Worm (Caenorhabditis elegans): Measurements from ENCODE around the gene str-16.

str-16 gene

DNA sequence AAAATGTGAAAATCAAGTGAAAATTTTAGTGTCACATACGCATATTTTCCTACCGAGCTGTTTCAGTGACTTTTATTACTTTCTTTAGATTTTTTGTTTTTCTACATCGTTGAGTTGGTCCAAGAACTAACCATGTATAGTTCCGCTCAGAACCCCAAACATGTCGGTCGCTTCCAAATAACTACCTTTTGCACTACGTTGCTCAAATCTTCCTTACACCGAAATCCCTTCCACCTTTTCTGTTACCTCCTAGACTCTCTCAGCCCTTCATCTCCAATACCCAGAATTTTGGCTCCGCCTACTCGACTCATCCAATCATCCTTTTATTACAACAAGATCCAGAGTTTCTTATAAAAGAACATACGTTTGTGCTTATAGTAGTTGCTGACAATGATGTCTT is 48.0 kb downstream of the str-16 start, which contains the start of gene F35F10.5:
Gene F35F10.5 (plus strand): TSS at position 301 of the 400 bp plus-strand sequence.
- TF ChIP-seq mab-9 (GFP tag; IDR thresholded peaks at IDR 0.05), result no peak
- no peak for TF ChIP-seq snpc-4 (tag; optimal IDR thresholded peaks at IDR 0.05)
- TF ChIP-seq nhr-20 (tag; optimal IDR thresholded peaks at IDR 0.05), result no peak
- TF ChIP-seq lin-35 (GFP tag; optimal IDR thresholded peaks at IDR 0.05), result no peak
- TF ChIP-seq unc-86 (tag; optimal IDR thresholded peaks at IDR 0.05), result no peak
- TF ChIP-seq unc-30 (tag; optimal IDR thresholded peaks at IDR 0.05), result no peak
- no peak for TF ChIP-seq lin-13 (GFP tag; optimal IDR thresholded peaks at IDR 0.05)
- no peak for TF ChIP-seq fkh-4 (tag; optimal IDR thresholded peaks at IDR 0.05; ENCODE audit: borderline replicate concordance)
- TF ChIP-seq hpl-2 (GFP tag; optimal IDR thresholded peaks at IDR 0.05), result no peak
- TF ChIP-seq ceh-8 (GFP tag; optimal IDR thresholded peaks at IDR 0.05), result no peak
- TF ChIP-seq lin-14 (GFP tag; optimal IDR thresholded peaks at IDR 0.05), result no peak
- TF ChIP-seq nhr-19 (GFP tag; conservative IDR thresholded peaks at IDR 0.05), result no peak

DNA sequence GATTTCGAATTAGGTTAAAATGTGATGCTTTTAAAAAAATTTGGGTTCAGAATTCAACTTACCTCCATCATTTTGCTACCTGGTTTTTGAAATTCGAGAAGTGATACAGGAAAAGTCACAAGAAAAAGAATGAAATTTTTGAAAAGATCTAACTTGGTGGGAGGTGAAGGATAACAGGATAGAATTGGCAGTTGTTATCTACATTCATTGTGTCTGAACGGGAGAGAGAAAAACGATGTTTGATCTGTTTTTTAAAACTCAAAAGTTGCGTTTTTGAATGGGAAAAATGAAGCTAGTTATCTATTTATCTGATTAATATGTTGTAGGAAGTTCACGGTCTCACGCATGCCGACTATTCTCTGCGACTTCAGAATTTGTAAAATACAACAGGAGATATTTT is 50.7 kb downstream of the str-16 start, which contains the start of gene F35F10.7:
Gene F35F10.7 (minus strand): TSS at position 101 of the 400 bp plus-strand sequence.
- no peak for TF ChIP-seq tbx-2 (tag; optimal IDR thresholded peaks at IDR 0.05)
- TF ChIP-seq vab-15 (tag; optimal IDR thresholded peaks at IDR 0.05), result no peak
- no peak for TF ChIP-seq dsc-1 (tag; optimal IDR thresholded peaks at IDR 0.05)
- no peak for TF ChIP-seq hlh-17 (GFP tag; optimal IDR thresholded peaks at IDR 0.05; ENCODE audit: borderline replicate concordance)
- no peak for TF ChIP-seq swsn-7 (tag; optimal IDR thresholded peaks at IDR 0.05)
- no peak for TF ChIP-seq zag-1 (tag; optimal IDR thresholded peaks at IDR 0.05)
- TF ChIP-seq nhr-76 (tag; optimal IDR thresholded peaks at IDR 0.05), result no peak
- no peak for TF ChIP-seq mep-1 (tag; optimal IDR thresholded peaks at IDR 0.05)
- TF ChIP-seq egl-27 (tag; optimal IDR thresholded peaks at IDR 0.05), result no peak
- TF ChIP-seq irx-1 (tag; optimal IDR thresholded peaks at IDR 0.05), result no peak
- no peak for TF ChIP-seq efl-1 (optimal IDR thresholded peaks at IDR 0.05)
- TF ChIP-seq efl-1 (GFP tag; optimal IDR thresholded peaks at IDR 0.05 in 1 of 2), result no peak
- TF ChIP-seq lin-13 (GFP tag; optimal IDR thresholded peaks at IDR 0.05), result no peak
- no peak for TF ChIP-seq tlp-1 (tag; optimal IDR thresholded peaks at IDR 0.05)
- no peak for TF ChIP-seq pag-3 (tag; optimal IDR thresholded peaks at IDR 0.05; ENCODE audit: borderline replicate concordance, insufficient read depth)
- TF ChIP-seq nhr-19 (GFP tag; conservative IDR thresholded peaks at IDR 0.05), result no peak
- no peak for TF ChIP-seq alr-1 (tag; optimal IDR thresholded peaks at IDR 0.05; ENCODE audit: borderline replicate concordance)
- no peak for TF ChIP-seq C04F5.9 (tag; optimal IDR thresholded peaks at IDR 0.05)
- TF ChIP-seq ztf-4 (tag; optimal IDR thresholded peaks at IDR 0.05), result no peak
- no peak for TF ChIP-seq aha-1 (tag; optimal IDR thresholded peaks at IDR 0.05)
- no peak for TF ChIP-seq lir-3 (tag; optimal IDR thresholded peaks at IDR 0.05; ENCODE audit: poor library complexity)

DNA sequence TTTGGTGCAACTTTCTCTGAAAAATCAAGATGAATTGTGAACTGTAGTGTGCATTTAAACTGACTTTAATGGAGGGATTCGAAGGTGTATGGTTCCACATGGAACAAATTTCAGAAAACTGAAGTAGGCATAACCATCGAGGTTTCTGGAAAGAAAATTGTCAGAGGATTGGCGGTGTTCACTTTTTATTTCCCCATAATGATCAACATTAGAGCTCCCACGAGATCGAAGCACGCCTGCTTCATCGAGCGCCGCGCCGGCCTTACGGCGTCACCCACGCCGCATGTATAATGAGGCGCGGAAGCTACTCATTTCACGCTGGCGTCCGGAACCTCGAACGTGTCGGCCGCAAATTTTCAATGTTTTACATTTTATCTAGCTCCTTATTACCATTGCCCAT is 51.5 kb downstream of the str-16 start:
- TF ChIP-seq nhr-20 (tag; optimal IDR thresholded peaks at IDR 0.05), result no peak
- TF ChIP-seq tlp-1 (tag; optimal IDR thresholded peaks at IDR 0.05), result no peak
- TF ChIP-seq elt-3 (tag; optimal IDR thresholded peaks at IDR 0.05), result no peak
- no peak for TF ChIP-seq ceh-82 (tag; optimal IDR thresholded peaks at IDR 0.05)
- TF ChIP-seq nhr-19 (GFP tag; conservative IDR thresholded peaks at IDR 0.05), result no peak
- no peak for TF ChIP-seq ces-1 (GFP tag; optimal IDR thresholded peaks at IDR 0.05)
- TF ChIP-seq ceh-88 (GFP tag; IDR thresholded peaks at IDR 0.05), result no peak
- TF ChIP-seq nhr-12 (tag; optimal IDR thresholded peaks at IDR 0.05), result no peak

DNA sequence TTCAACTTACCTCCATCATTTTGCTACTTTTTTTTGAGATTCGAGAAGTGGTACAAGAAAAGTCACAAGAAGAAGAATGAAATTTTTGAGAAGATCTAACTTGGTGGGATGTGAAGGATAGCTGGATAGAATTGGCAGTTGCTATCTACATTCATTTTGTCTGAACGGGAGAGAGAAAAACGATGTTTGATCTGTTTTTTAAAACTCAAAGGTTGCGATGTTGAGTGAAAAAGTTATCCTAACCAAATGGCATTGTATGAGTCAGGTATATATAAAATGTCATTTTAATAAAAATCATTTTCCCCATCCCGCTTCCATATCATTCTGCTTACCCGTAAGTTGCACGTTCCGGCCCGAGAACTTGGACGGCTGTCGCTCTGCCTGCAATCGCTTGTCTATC is 52.6 kb downstream of the str-16 start, which contains the start of gene F35F10.6:
Gene F35F10.6 (minus strand): TSS at position 101 of the 400 bp plus-strand sequence.
- no peak for TF ChIP-seq fos-1 (tag; optimal IDR thresholded peaks at IDR 0.05)
- TF ChIP-seq grh-1 (GFP tag; IDR thresholded peaks at IDR 0.05), result no peak
- TF ChIP-seq efl-3 (GFP tag; optimal IDR thresholded peaks at IDR 0.05), result no peak
- no peak for TF ChIP-seq unc-30 (tag; optimal IDR thresholded peaks at IDR 0.05)
- no peak for TF ChIP-seq fkh-8 (tag; optimal IDR thresholded peaks at IDR 0.05)
- TF ChIP-seq irx-1 (tag; optimal IDR thresholded peaks at IDR 0.05), result no peak
